Fruit fly (Drosophila melanogaster): ENCODE results near the gene CG6012.

DNA sequence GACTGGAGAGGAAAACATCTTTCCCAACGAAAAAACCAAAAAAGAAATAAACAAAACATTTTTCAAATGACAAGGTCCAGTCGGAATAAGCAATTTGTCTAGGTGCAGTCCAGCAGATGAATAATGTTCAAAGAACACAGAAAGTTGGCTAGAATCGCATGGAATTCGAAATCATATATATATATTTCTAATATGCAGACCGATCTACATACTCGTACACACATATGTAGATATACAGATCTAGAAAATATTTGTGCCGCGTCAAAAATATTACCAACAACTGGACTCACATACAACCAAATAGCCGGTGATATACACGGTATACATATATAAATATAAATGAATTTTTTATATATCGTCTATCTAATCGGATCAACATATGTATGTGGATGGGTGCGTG, 21.6 kb downstream of the CG6012 start:
- TF ChIP-seq CG3919 (GFP tag; optimal IDR thresholded peaks at IDR 0.05) (no peak), salr (GFP tag; optimal IDR thresholded peaks at IDR 0.05) (no peak), CG9139 (GFP tag; optimal IDR thresholded peaks at IDR 0.05) (no peak), Met (GFP tag; optimal IDR thresholded peaks at IDR 0.05) (no peak), Ets96B (tag; optimal IDR thresholded peaks at IDR 0.05) (no peak), spab (GFP tag; optimal IDR thresholded peaks at IDR 0.05) (no peak), Gug (GFP tag; IDR thresholded peaks at IDR 0.05) (no peak)
